Worm (Caenorhabditis elegans): Measurements from ENCODE around the gene gcy-19.

DNA sequence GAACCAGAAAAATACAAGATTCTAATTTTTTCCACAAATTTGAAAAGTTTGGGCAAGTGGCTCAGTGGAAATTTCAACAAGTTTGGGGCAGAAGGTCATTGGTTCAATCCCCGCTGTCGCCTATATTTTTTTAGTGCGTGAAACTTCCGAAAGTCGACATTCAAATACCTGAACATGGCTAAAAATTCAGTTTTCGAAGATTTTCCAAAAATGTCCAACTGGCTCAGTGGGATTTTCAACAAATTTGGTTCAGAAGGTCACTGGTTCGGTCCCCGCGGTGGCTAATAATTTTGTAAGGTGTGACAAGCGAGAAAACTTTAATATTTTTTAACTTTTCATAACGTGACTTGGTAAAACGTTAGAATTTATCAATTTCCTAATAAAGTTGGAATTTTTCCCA is 5.5 kb upstream of the gcy-19 start:
- TF ChIP-seq Y5F2A.4 (GFP tag; optimal IDR thresholded peaks at IDR 0.05) (no peak), nhr-41 (GFP tag; IDR thresholded peaks at IDR 0.05) (no peak), mep-1 (tag; optimal IDR thresholded peaks at IDR 0.05) (no peak)
